Worm (Caenorhabditis elegans): ENCODE measurements around the gene wrt-8.

The wrt-8 gene

ce11 chrV:15332851-15333250, 11.5 kb downstream of the wrt-8 start, which contains the start of gene srw-113:
TSS of gene srw-113 (plus strand) at chrV:15333151.
- TF ChIP-seq M03D4.4 (tag; optimal IDR thresholded peaks at IDR 0.05), result no peak
- TF ChIP-seq nhr-2 (tag; optimal IDR thresholded peaks at IDR 0.05), result no peak
- TF ChIP-seq ces-1 (GFP tag; optimal IDR thresholded peaks at IDR 0.05), result no peak
- no peak for TF ChIP-seq sem-2 (GFP tag; optimal IDR thresholded peaks at IDR 0.05)
- TF ChIP-seq flh-1 (GFP tag; optimal IDR thresholded peaks at IDR 0.05), result no peak
- no peak for TF ChIP-seq lsy-2 (tag; optimal IDR thresholded peaks at IDR 0.05)
- no peak for TF ChIP-seq lin-13 (tag; optimal IDR thresholded peaks at IDR 0.05)
- no peak for TF ChIP-seq nhr-237 (tag; optimal IDR thresholded peaks at IDR 0.05)
- TF ChIP-seq unc-62 (GFP tag; optimal IDR thresholded peaks at IDR 0.05), result no peak
- TF ChIP-seq sptf-1 (tag; optimal IDR thresholded peaks at IDR 0.05), result no peak
- TF ChIP-seq nhr-28 (tag; optimal IDR thresholded peaks at IDR 0.05), result no peak
- no peak for TF ChIP-seq unc-39 (tag; optimal IDR thresholded peaks at IDR 0.05)
- TF ChIP-seq pha-4 (tag; optimal IDR thresholded peaks at IDR 0.05), result no peak
- no peak for TF ChIP-seq ham-2 (GFP tag; optimal IDR thresholded peaks at IDR 0.05)
- TF ChIP-seq tbx-8 (GFP tag; optimal IDR thresholded peaks at IDR 0.05), result no peak

ce11 chrV:15330314-15330713, 14.1 kb downstream of the wrt-8 start, which contains the start of gene srh-295:
TSS of gene srh-295 (plus strand) at chrV:15330614.
- TF ChIP-seq zip-8 (tag; optimal IDR thresholded peaks at IDR 0.05) (peak; percentile 70), nhr-2 (tag; optimal IDR thresholded peaks at IDR 0.05) (no peak), lin-32 (GFP tag; optimal IDR thresholded peaks at IDR 0.05) (no peak), M03D4.4 (tag; optimal IDR thresholded peaks at IDR 0.05) (no peak)

- TF ChIP-seq ztf-11 (tag; optimal IDR thresholded peaks at IDR 0.05), result no peak
- no peak for TF ChIP-seq drap-1 (GFP tag; optimal IDR thresholded peaks at IDR 0.05)
- TF ChIP-seq lsy-2 (tag; optimal IDR thresholded peaks at IDR 0.05), result no peak
- TF ChIP-seq zip-8 (tag; optimal IDR thresholded peaks at IDR 0.05), result no peak
- no peak for TF ChIP-seq cnd-1 (tag; optimal IDR thresholded peaks at IDR 0.05)
- no peak for TF ChIP-seq lin-32 (GFP tag; optimal IDR thresholded peaks at IDR 0.05)
- no peak for TF ChIP-seq tbx-8 (GFP tag; optimal IDR thresholded peaks at IDR 0.05)
- TF ChIP-seq nhr-12 (tag; optimal IDR thresholded peaks at IDR 0.05), result no peak
- TF ChIP-seq mep-1 (tag; optimal IDR thresholded peaks at IDR 0.05), result no peak
- TF ChIP-seq mls-2 (tag; optimal IDR thresholded peaks at IDR 0.05), result no peak
- TF ChIP-seq hlh-1 (tag; optimal IDR thresholded peaks at IDR 0.05), result no peak
- TF ChIP-seq ceh-83 (GFP tag; optimal IDR thresholded peaks at IDR 0.05), result no peak
- no peak for TF ChIP-seq nhr-2 (tag; optimal IDR thresholded peaks at IDR 0.05)
- TF ChIP-seq unc-62 (GFP tag; optimal IDR thresholded peaks at IDR 0.05), result no peak
- no peak for TF ChIP-seq unc-39 (tag; optimal IDR thresholded peaks at IDR 0.05)
- no peak for TF ChIP-seq snpc-4 (tag; optimal IDR thresholded peaks at IDR 0.05)
- no peak for TF ChIP-seq nhr-28 (tag; optimal IDR thresholded peaks at IDR 0.05)
- no peak for TF ChIP-seq mab-5 (tag; optimal IDR thresholded peaks at IDR 0.05)
Measured at ce11 chrV:15327745-15328447, 16.5 kb downstream of the wrt-8 start, which contains the start of gene ZK1037.6. TSS of gene ZK1037.6 (minus strand) at chrV:15327795.

ce11 chrV:15323417-15323816, 21.0 kb downstream of the wrt-8 start:
- no peak for TF ChIP-seq cnd-1 (tag; optimal IDR thresholded peaks at IDR 0.05)
- no peak for TF ChIP-seq unc-120 (tag; optimal IDR thresholded peaks at IDR 0.05; ENCODE audit: poor library complexity, severe bottlenecking)
- no peak for TF ChIP-seq ces-1 (GFP tag; optimal IDR thresholded peaks at IDR 0.05)
- no peak for TF ChIP-seq nhr-12 (tag; optimal IDR thresholded peaks at IDR 0.05)
- TF ChIP-seq ceh-39 (tag; optimal IDR thresholded peaks at IDR 0.05), result no peak
- no peak for TF ChIP-seq lsy-2 (tag; optimal IDR thresholded peaks at IDR 0.05)
- no peak for TF ChIP-seq bed-3 (GFP tag; optimal IDR thresholded peaks at IDR 0.05)
- TF ChIP-seq nhr-76 (tag; optimal IDR thresholded peaks at IDR 0.05), result no peak
- no peak for TF ChIP-seq elt-1 (tag; optimal IDR thresholded peaks at IDR 0.05; ENCODE audit: borderline replicate concordance, insufficient read depth)
- no peak for TF ChIP-seq ceh-43 (GFP tag; optimal IDR thresholded peaks at IDR 0.05)
- no peak for TF ChIP-seq nhr-2 (tag; optimal IDR thresholded peaks at IDR 0.05)
- no peak for TF ChIP-seq blmp-1 (tag; optimal IDR thresholded peaks at IDR 0.05)

All from whole organism, mixed stage, embryonic.